Fruit fly (Drosophila melanogaster): ENCODE data around the gene CG7016.

DNA sequence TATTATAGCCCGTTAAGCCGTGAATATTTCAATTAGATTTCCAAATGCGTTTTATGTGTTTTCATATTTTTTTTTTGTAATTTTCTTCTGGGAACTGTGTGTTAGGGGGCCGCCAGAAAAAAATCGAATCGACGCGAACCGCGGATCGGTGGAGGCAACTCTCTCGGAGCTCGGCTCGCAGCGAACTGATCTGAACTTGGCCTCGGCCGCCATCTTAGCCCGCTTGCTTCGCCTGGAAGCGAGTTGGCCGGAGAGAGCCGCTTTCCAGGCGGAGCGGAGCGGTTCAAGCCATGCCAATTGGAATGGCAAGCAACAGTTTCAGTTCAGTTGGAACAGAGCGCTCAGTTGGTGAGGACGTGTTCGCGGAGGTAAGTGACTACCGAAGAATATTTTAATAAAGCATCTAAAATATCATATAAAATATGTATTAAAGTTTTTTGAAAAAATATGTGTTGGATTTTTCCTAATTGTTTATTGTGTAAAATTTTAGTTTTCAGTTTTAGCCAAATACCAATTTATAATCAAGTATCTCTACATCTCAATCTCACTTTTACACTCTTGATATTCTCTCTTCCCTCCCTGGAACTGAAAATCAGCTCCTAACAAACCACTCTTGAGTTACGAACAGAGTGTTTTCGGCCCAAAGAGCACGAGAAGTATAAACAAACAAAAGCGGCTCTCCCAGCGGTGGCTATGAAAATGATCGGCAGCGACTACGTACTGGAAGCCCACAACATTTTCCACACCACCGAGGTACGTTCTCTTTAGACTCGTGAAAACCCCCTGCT lies 31.9 kb downstream of the CG7016 start, which contains the start of the genes CG31121 and CG11069:
- TF ChIP-seq CTCF (optimal IDR thresholded peaks at IDR 0.05), result no peak
- TF ChIP-seq CG8478 (optimal IDR thresholded peaks at IDR 0.05), result no peak

All from S2 (cell line).